Fruit fly (Drosophila melanogaster) whole organism: ENCODE data around the gene Gnpnat.
A peak's percentile ranks its signal among the peaks of the same experiment; 100 is the strongest.

Experiments used
- CG8478 ChIP-seq: fragments of >200 bp; optimal IDR thresholded peaks from 2 replicates; lab custom pipeline; 2018; ENCODE audit warnings: inconsistent platforms
- Dll ChIP-seq: fragments of >200 bp; optimal IDR thresholded peaks from 2 replicates; lab custom pipeline; 2017
- EcR ChIP-seq, 2 experiments: fragments of >200 bp; optimal IDR thresholded peaks; 2 replicates each; lab custom pipeline; 2017; ENCODE audit warnings: missing biosample characterization in 2 of 2, missing genetic modification characterization in 2 of 2, missing genetic modification reagents in 2 of 2
- pan ChIP-seq: fragments of >200 bp; optimal IDR thresholded peaks from 2 replicates; lab custom pipeline; 2017
- psq ChIP-seq: fragments of >200 bp; optimal IDR thresholded peaks from 2 replicates; lab custom pipeline; 2017
- usp ChIP-seq: fragments of >200 bp; optimal IDR thresholded peaks from 2 replicates; lab custom pipeline; 2017; ENCODE audit warnings: missing biosample characterization, missing genetic modification characterization, mixed read lengths

The Gnpnat gene

dm6 chr3R:29757226-29757625 is 19.2 kb downstream of the Gnpnat start:
- TF ChIP-seq usp: no peak
- no peak for TF ChIP-seq pan (lab: Kevin White, UChicago)
- no peak for TF ChIP-seq EcR (GFP tag; optimal IDR thresholded peaks at IDR 0.05; lab: Kevin White, UChicago)

DNA sequence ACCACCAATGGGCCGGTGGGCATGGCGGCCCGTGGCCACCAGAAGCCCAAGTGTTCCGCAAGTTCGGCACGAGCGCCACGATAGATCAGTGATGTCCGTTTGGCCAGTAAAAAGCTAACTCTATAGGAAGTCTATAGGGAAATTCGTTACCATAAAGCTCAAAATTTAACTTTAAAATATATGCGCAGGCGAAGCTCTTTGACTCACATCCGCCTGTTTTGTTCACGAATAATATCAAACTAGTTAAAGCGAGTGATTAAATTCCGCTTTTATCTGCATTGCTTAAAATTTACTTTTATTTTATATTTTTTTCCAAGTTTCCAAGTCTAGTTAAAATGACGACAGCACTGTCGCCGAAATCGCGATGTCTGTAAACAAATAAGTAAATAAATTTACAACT is 19.6 kb downstream of the Gnpnat start:
- TF ChIP-seq Dll (no peak), EcR (GFP tag; optimal IDR thresholded peaks at IDR 0.05; lab: Kevin White, UChicago) (no peak), CG8478 (lab: Kevin White, UChicago) (no peak), pan (lab: Kevin White, UChicago) (no peak), psq (lab: Kevin White, UChicago) (no peak), usp (no peak)

dm6 chr3R:29758129-29758733 is 20.2 kb downstream of the Gnpnat start:
- TF ChIP-seq EcR (GFP tag; optimal IDR thresholded peaks at IDR 0.05; lab: Kevin White, UChicago): no peak
- no peak for TF ChIP-seq Dll
- no peak for TF ChIP-seq CG8478 (lab: Kevin White, UChicago)
- TF ChIP-seq pan (lab: Kevin White, UChicago): no peak
- TF ChIP-seq psq (lab: Kevin White, UChicago): no peak
- no peak for TF ChIP-seq usp

dm6 chr3R:29758734-29759131 is 20.7 kb downstream of the Gnpnat start:
- TF ChIP-seq pan (lab: Kevin White, UChicago): no peak
- no peak for TF ChIP-seq CG8478 (lab: Kevin White, UChicago)
- TF ChIP-seq Dll: no peak

- TF ChIP-seq EcR (GFP tag; optimal IDR thresholded peaks at IDR 0.05; lab: Kevin White, UChicago) (no peak), Dll (no peak), pan (lab: Kevin White, UChicago) (no peak), psq (lab: Kevin White, UChicago) (no peak), CG8478 (lab: Kevin White, UChicago) (no peak), usp (no peak)
Observed at dm6 chr3R:29760042-29760441, 22.0 kb downstream of the Gnpnat start.

DNA sequence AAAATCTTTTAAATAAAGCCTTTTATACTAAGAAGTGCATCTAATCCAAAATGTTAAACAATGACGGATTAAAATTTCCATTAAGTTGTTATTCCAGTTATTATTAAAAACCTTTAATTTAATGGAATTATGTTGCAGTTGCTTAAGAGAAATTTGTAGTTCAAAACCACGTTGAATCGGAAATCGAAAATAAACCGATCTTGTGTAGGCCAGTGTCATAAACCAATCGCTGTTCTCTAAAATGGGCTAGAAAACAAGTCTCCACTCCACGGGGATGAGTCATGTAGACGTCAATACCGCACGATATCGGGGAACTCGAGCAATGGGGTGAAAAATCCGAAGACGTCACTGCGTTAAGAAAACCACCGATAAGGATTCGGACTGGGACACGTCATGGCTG is 23.5 kb downstream of the Gnpnat start:
- TF ChIP-seq pan (lab: Kevin White, UChicago) (no peak), EcR (GFP tag; optimal IDR thresholded peaks at IDR 0.05; lab: Kevin White, UChicago) (no peak), usp (no peak), CG8478 (lab: Kevin White, UChicago) (no peak), Dll (no peak), psq (lab: Kevin White, UChicago) (no peak)

- TF ChIP-seq Dll: no peak
- TF ChIP-seq psq (lab: Kevin White, UChicago): no peak
Observed at dm6 chr3R:29762297-29762696, 24.2 kb downstream of the Gnpnat start.

DNA sequence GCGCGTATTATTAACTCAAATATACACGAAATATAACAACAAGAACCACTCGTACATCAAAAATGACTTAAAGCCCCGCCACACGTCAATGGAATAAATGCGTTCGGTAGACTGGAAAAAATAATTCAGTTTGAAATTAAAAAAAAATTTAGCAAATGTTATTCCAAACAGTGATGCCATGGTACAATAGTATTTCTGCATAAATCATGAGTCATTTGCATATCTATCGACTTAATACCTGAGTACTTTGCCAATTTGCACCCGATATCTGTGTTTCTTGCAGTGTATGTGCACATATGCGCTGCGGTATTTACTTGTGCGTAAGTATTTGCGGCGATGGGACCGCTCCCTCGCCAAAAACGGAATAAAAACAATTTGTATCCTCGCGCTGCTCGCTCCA is 25.1 kb downstream of the Gnpnat start:
- TF ChIP-seq Dll (no peak), EcR (GFP tag; optimal IDR thresholded peaks at IDR 0.05; lab: Kevin White, UChicago) (peak in 1 of 2 experiments; percentile 45)

DNA sequence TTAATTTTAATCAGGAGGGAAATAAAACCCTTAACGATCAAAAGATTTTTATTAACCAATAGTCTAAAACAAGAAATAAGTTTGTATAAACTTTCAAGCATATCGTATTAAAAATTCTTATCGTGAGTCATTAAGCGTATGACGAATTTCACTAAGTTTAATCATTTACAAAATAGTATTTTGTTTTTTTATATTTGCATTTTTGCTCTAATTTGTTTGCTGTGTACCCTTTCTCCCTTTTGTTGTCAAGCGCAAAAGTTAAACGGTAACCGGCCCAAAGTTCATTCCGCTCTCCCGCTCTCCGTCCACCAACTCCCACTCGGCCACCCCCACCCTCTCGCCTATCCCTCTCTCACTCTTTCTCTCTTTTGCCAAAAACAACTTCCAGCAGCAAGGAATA is 25.7 kb downstream of the Gnpnat start:
- TF ChIP-seq usp (no peak), EcR (GFP tag; optimal IDR thresholded peaks at IDR 0.05; lab: Kevin White, UChicago) (peak in 1 of 2 experiments; percentile 32), Dll (no peak), psq (lab: Kevin White, UChicago) (no peak), CG8478 (lab: Kevin White, UChicago) (no peak)

- TF ChIP-seq Dll (peak; percentile 84), pan (lab: Kevin White, UChicago) (no peak)
Observed at dm6 chr3R:29764249-29765042, 26.4 kb downstream of the Gnpnat start.

- no peak for TF ChIP-seq Dll
- TF ChIP-seq psq (lab: Kevin White, UChicago): no peak
- no peak for TF ChIP-seq CG8478 (lab: Kevin White, UChicago)
- no peak for TF ChIP-seq usp
- no peak for TF ChIP-seq pan (lab: Kevin White, UChicago)
- no peak for TF ChIP-seq EcR (GFP tag; optimal IDR thresholded peaks at IDR 0.05; lab: Kevin White, UChicago)
Observed at dm6 chr3R:29765267-29766095, 27.4 kb downstream of the Gnpnat start, which contains the start of gene kay. Gene kay, plus strand, starts transcription at chr3R:29765995.

dm6 chr3R:29767236-29767635 is 29.2 kb downstream of the Gnpnat start:
- TF ChIP-seq EcR (GFP tag; optimal IDR thresholded peaks at IDR 0.05; lab: Kevin White, UChicago): no peak
- TF ChIP-seq pan (lab: Kevin White, UChicago): no peak
- TF ChIP-seq CG8478 (lab: Kevin White, UChicago): no peak
- TF ChIP-seq Dll: no peak
- no peak for TF ChIP-seq psq (lab: Kevin White, UChicago)
- TF ChIP-seq usp: no peak
